Worm (Caenorhabditis elegans): ENCODE measurements around the gene rab-6.1.

ce11 chrIII:8956146-8956646 lies 49.6 kb downstream of the rab-6.1 start, which contains the start of the genes ZK643.5 and ZK643.2:
- no peak for TF ChIP-seq ztf-29 (GFP tag; IDR thresholded peaks at IDR 0.05)
- TF ChIP-seq flt-1 (GFP tag; IDR thresholded peaks at IDR 0.05) = no peak

All from whole organism, midembryonic.